Worm (Caenorhabditis elegans): ENCODE data around the gene B0464.9.

- TF ChIP-seq aly-2 (tag; optimal IDR thresholded peaks at IDR 0.05) (no peak), sptf-1 (tag; optimal IDR thresholded peaks at IDR 0.05) (no peak), aha-1 (tag; optimal IDR thresholded peaks at IDR 0.05) (no peak), ceh-88 (GFP tag; IDR thresholded peaks at IDR 0.05) (no peak), dpl-1 (GFP tag; optimal IDR thresholded peaks at IDR 0.05) (no peak), nhr-84 (tag; optimal IDR thresholded peaks at IDR 0.05) (no peak), mep-1 (tag; optimal IDR thresholded peaks at IDR 0.05) (no peak), jun-1 (tag; optimal IDR thresholded peaks at IDR 0.05) (no peak), ceh-63 (GFP tag; optimal IDR thresholded peaks at IDR 0.05) (no peak), blmp-1 (tag; optimal IDR thresholded peaks at IDR 0.05) (peak; percentile 63)
These were observed 36.7 kb downstream of the B0464.9 start for ce11 chrIII:9502155-9502714.
